Fruit fly (Drosophila melanogaster) Kc167 (cell line): ENCODE results near the gene sty.

Experiments
- Myc ChIP-seq: fragments of >200 bp; optimal IDR thresholded peaks from 2 replicates; lab custom pipeline; 2017; ENCODE audit warnings: missing external identifiers
- psq ChIP-seq: fragments of >200 bp; optimal IDR thresholded peaks from 2 replicates; lab custom pipeline; 2017; ENCODE audit warnings: missing external identifiers

DNA sequence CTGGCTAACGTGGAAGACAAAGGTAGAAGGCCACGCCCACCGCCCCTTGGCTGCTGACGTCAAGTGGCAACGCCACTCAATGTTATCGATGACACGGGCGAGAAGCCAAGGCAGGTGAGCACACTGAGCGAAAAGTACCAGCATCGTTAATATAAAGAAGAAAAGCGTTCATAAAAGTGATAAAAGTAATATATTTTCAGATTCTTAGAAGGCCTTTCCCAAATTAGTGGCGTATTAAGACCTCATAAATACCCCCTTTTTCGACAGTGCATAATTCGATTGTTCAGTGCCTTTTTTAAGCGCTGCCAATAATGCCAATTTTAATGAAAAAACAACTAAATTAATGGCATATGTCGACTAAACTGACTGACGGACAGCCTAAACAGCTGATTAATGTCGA, 24.9 kb upstream of the sty start:
- TF ChIP-seq psq (lab: Kevin White, UChicago), result no peak
- no peak for TF ChIP-seq Myc
